Worm (Caenorhabditis elegans): ENCODE data around the gene tyra-2.

ce11 chrX:6967057-6967456 lies 38.3 kb downstream of the tyra-2 start, which contains the start of gene F01E11.3:
- TF ChIP-seq W03F9.2 (tag; optimal IDR thresholded peaks at IDR 0.05) (no peak), him-1 (tag; optimal IDR thresholded peaks at IDR 0.05) (no peak), dao-5 (tag; optimal IDR thresholded peaks at IDR 0.05) (no peak)

All from whole organism, L4/young adult.